Worm (Caenorhabditis elegans) whole organism, L3 larva: ENCODE data around the gene C07A12.7.

Source experiments
- R02D3.7 ChIP-seq: fragments of 150-350 bp; optimal IDR thresholded peaks from 2 replicates; lab custom pipeline; 2014; ENCODE audit warnings: missing biosample characterization, missing genetic modification characterization
- nfya-1 ChIP-seq: sonication (generic microtip); optimal IDR thresholded peaks from 2 replicates; lab custom pipeline; 2017; ENCODE audit warnings: missing genetic modification characterization, mild to moderate bottlenecking, missing compliant biosample characterization, antibody characterized with exemption, moderate library complexity; ENCODE audit not compliant: insufficient read depth
- tbx-2 ChIP-seq: sonication (generic microtip); optimal IDR thresholded peaks from 2 replicates; lab custom pipeline; 2016; ENCODE audit warnings: mild to moderate bottlenecking, missing genetic modification characterization, missing compliant biosample characterization

ce11 chrX:4530426-4531044 lies 8.6 kb upstream of the C07A12.7 start:
- TF ChIP-seq R02D3.7 (no peak), tbx-2 (tag; lab: Kevin White, UChicago) (no peak), nfya-1 (no peak)
